Fruit fly (Drosophila melanogaster): ENCODE results near the gene CG8461.

The CG8461 gene

dm6 chr3R:14479623-14480194, 33.7 kb downstream of the CG8461 start (continued):
- TF ChIP-seq Dip2 (GFP tag; IDR thresholded peaks at IDR 0.05) (no peak), CG8944 (GFP tag; optimal IDR thresholded peaks at IDR 0.05) (no peak), Elba2 (GFP tag; optimal IDR thresholded peaks at IDR 0.05) (no peak), gcm (GFP tag; optimal IDR thresholded peaks at IDR 0.05) (no peak), CrebB (tag; optimal IDR thresholded peaks at IDR 0.05) (peak; percentile 34), CG18262 (tag; optimal IDR thresholded peaks at IDR 0.05) (no peak), al (GFP tag; IDR thresholded peaks at IDR 0.05) (no peak), CG1647 (GFP tag; optimal IDR thresholded peaks at IDR 0.05) (no peak), slbo (GFP tag; IDR thresholded peaks at IDR 0.05) (no peak)

- peak; percentile 44; the same call in 1 of the 3 replicates for TF ChIP-seq H15 (GFP tag; IDR thresholded peaks at IDR 0.05)
- no peak for TF ChIP-seq Kr (GFP tag; optimal IDR thresholded peaks at IDR 0.05)
- no peak for TF ChIP-seq pzg (GFP tag; optimal IDR thresholded peaks at IDR 0.05)
- peak; percentile 88 for TF ChIP-seq CG15601 (tag; optimal IDR thresholded peaks at IDR 0.05)
- TF ChIP-seq ftz-f1 (GFP tag; optimal IDR thresholded peaks at IDR 0.05): peak; percentile 50
- peak; percentile 75 for TF ChIP-seq HLH3B (GFP tag; IDR thresholded peaks at IDR 0.05)
- TF ChIP-seq tna (GFP tag; IDR thresholded peaks at IDR 0.05; ENCODE audit: partially characterized antibody): no peak
- TF ChIP-seq Dref (GFP tag; IDR thresholded peaks at IDR 0.05): no peak
- no peak for TF ChIP-seq her (GFP tag; optimal IDR thresholded peaks at IDR 0.05)
- TF ChIP-seq Six4 (GFP tag; optimal IDR thresholded peaks at IDR 0.05): peak; percentile 75
- peak; percentile 80 for TF ChIP-seq Hr3 (GFP tag; optimal IDR thresholded peaks at IDR 0.05)
- TF ChIP-seq CG6689 (GFP tag; IDR thresholded peaks at IDR 0.05): peak; percentile 89
- TF ChIP-seq CG8944 (GFP tag; optimal IDR thresholded peaks at IDR 0.05): no peak
- peak; percentile 55 for TF ChIP-seq CG1529 (GFP tag; optimal IDR thresholded peaks at IDR 0.05)
- no peak for TF ChIP-seq CG9876 (GFP tag; optimal IDR thresholded peaks at IDR 0.05)
- TF ChIP-seq vfl (GFP tag; optimal IDR thresholded peaks at IDR 0.05): no peak
- TF ChIP-seq Mad (GFP tag; optimal IDR thresholded peaks at IDR 0.05): no peak
- TF ChIP-seq CG17186 (GFP tag; optimal IDR thresholded peaks at IDR 0.05): no peak
- TF ChIP-seq Poxn (GFP tag; IDR thresholded peaks at IDR 0.05): no peak
- TF ChIP-seq CG31365 (tag; optimal IDR thresholded peaks at IDR 0.05): no peak
- TF ChIP-seq Oaz (GFP tag; IDR thresholded peaks at IDR 0.05): no peak
- TF ChIP-seq CG5953 (GFP tag; IDR thresholded peaks at IDR 0.05): no peak
- no peak for TF ChIP-seq Antp (GFP tag; optimal IDR thresholded peaks at IDR 0.05)
- peak; percentile 43; the same call in 1 of the 2 replicates for TF ChIP-seq onecut (GFP tag; IDR thresholded peaks at IDR 0.05)
- TF ChIP-seq Lim3 (GFP tag; IDR thresholded peaks at IDR 0.05): no peak
- TF ChIP-seq CG14965 (GFP tag; optimal IDR thresholded peaks at IDR 0.05; ENCODE audit: borderline replicate concordance): no peak
- TF ChIP-seq sima (GFP tag; optimal IDR thresholded peaks at IDR 0.05): no peak
- TF ChIP-seq slbo (GFP tag; IDR thresholded peaks at IDR 0.05): peak; percentile 89
- peak; percentile 68 for TF ChIP-seq CG6272 (GFP tag; IDR thresholded peaks at IDR 0.05)
- peak; percentile 89 for TF ChIP-seq grau (tag; optimal IDR thresholded peaks at IDR 0.05)
- peak in 1 of 2 experiments; percentile 56 for TF ChIP-seq Pdp1 (GFP tag; optimal IDR thresholded peaks at IDR 0.05)
- no peak for TF ChIP-seq Dip3 (GFP tag; optimal IDR thresholded peaks at IDR 0.05)
- no peak for TF ChIP-seq knrl (GFP tag; IDR thresholded peaks at IDR 0.05; ENCODE audit: partially characterized antibody)
- TF ChIP-seq ind (GFP tag; optimal IDR thresholded peaks at IDR 0.05): peak; percentile 64
- TF ChIP-seq CG6765 (GFP tag; optimal IDR thresholded peaks at IDR 0.05): peak; percentile 47
- TF ChIP-seq Nf-YB (GFP tag; optimal IDR thresholded peaks at IDR 0.05): peak; percentile 75
- TF ChIP-seq Gug (GFP tag; IDR thresholded peaks at IDR 0.05): peak; percentile 20; the same call in 2 of the 4 replicates
- no peak; the same call in 2 of the 3 replicates for TF ChIP-seq ken (GFP tag; IDR thresholded peaks at IDR 0.05)
- peak; percentile 13; the same call in 1 of the 2 replicates for TF ChIP-seq ro (GFP tag; IDR thresholded peaks at IDR 0.05)
- no peak for TF ChIP-seq prd (optimal IDR thresholded peaks at IDR 0.05)
- TF ChIP-seq prd (GFP tag; IDR thresholded peaks at IDR 0.05): peak; percentile 85
- TF ChIP-seq toy (GFP tag; IDR thresholded peaks at IDR 0.05): peak; percentile 47; the same call in 1 of the 2 replicates
These were observed 34.9 kb downstream of the CG8461 start for dm6 chr3R:14478438-14479033.
